Worm (Caenorhabditis elegans) whole organism, midembryonic: ENCODE results near the gene tnc-2.

ENCODE experiments used
- T22C8.4 ChIP-seq: fragments of 200-800 bp; sonication (Bioruptor generic); IDR thresholded peaks from 2 replicates; pipeline ENCODE4 v1.3.6; 2022; ENCODE audit warnings: missing genetic modification characterization, missing compliant biosample characterization
- cog-1 ChIP-seq: sonication (generic microtip); optimal IDR thresholded peaks from 2 replicates; lab custom pipeline; 2016; ENCODE audit warnings: missing genetic modification characterization, missing compliant biosample characterization
- flt-1 ChIP-seq: fragments of 200-800 bp; sonication (Bioruptor generic); IDR thresholded peaks from 2 replicates; pipeline ENCODE4 v1.3.6; 2022; ENCODE audit warnings: missing genetic modification characterization, missing compliant biosample characterization
- klf-2 ChIP-seq: fragments of 200-800 bp; sonication (Bioruptor generic); conservative IDR thresholded peaks from 2 replicates; pipeline ENCODE4 v1.3.6; 2022; ENCODE audit warnings: missing genetic modification reagents, missing genetic modification characterization, missing compliant biosample characterization
- med-1 ChIP-seq: sonication (generic microtip); optimal IDR thresholded peaks from 2 replicates; lab custom pipeline; 2017; ENCODE audit warnings: missing genetic modification characterization, mild to moderate bottlenecking, missing compliant biosample characterization, antibody characterized with exemption, missing genetic modification reagents; ENCODE audit not compliant: insufficient read depth
- ref-1 ChIP-seq: fragments of 200-800 bp; sonication (Bioruptor generic); conservative IDR thresholded peaks from 2 replicates; pipeline ENCODE4 v1.3.6; 2022; ENCODE audit warnings: missing genetic modification reagents, missing genetic modification characterization, missing compliant biosample characterization
- ztf-29 ChIP-seq: fragments of 200-800 bp; sonication (Bioruptor generic); IDR thresholded peaks from 2 replicates; pipeline ENCODE4 v1.3.6; 2022; ENCODE audit warnings: missing genetic modification reagents, missing genetic modification characterization, missing compliant biosample characterization

DNA sequence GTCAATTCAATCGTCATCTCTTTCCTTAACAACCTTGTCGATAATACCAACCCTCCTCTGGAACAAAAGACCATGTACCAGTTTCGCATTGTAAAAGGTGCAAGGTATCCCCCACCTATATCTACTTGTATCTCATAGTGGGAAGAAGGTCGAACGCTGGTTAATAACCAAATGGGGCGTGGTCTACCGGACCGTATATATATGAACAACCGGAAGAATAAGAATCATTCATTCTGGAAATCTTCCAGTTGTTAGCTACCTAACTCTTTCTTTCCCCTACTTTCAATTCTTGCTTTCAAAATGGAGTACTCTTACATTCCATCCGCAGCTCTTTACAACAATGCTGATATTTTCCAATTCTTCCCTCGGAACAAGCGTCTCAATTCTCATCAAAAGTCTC is 5.4 kb upstream of the tnc-2 start, which contains the start of gene ZK673.5:
- TF ChIP-seq ref-1 (no peak), ztf-29 (GFP tag; lab: Robert Waterston, UW) (no peak), med-1 (no peak), klf-2 (GFP tag; lab: Robert Waterston, UW) (no peak), cog-1 (no peak), T22C8.4 (GFP tag; lab: Robert Waterston, UW) (no peak), flt-1 (GFP tag; lab: Robert Waterston, UW) (no peak)
